Worm (Caenorhabditis elegans): ENCODE measurements around the gene clc-24.

ce11 chrIII:1001297-1001696 is 8.5 kb upstream of the clc-24 start, which contains the start of gene R06B10.7:
- TF ChIP-seq ttx-3 (tag; optimal IDR thresholded peaks at IDR 0.05): no peak
- TF ChIP-seq nhr-11 (tag; optimal IDR thresholded peaks at IDR 0.05): no peak
- no peak for TF ChIP-seq tbx-2 (tag; optimal IDR thresholded peaks at IDR 0.05)
- no peak for TF ChIP-seq hlh-30 (tag; optimal IDR thresholded peaks at IDR 0.05; ENCODE audit: insufficient read depth)
- no peak for TF ChIP-seq ceh-24 (tag; optimal IDR thresholded peaks at IDR 0.05)
- no peak for TF ChIP-seq unc-86 (tag; optimal IDR thresholded peaks at IDR 0.05)
- TF ChIP-seq ztf-16 (tag; optimal IDR thresholded peaks at IDR 0.05): no peak

All from whole organism, late embryonic.